Worm (Caenorhabditis elegans): ENCODE measurements around the gene T03F7.7.

Gene T03F7.7

ce11 chrV:11279564-11279963, 31.7 kb upstream of the T03F7.7 start (continued):
- TF ChIP-seq K11D2.4 (GFP tag; IDR thresholded peaks at IDR 0.05) (no peak), repo-1 (tag; optimal IDR thresholded peaks at IDR 0.05) (no peak), F57A8.1 (GFP tag; optimal IDR thresholded peaks at IDR 0.05) (no peak), ceh-58 (GFP tag; IDR thresholded peaks at IDR 0.05) (no peak), madf-8 (GFP tag; conservative IDR thresholded peaks at IDR 0.05) (peak; percentile 81), snpc-4 (GFP tag; optimal IDR thresholded peaks at IDR 0.05) (no peak), snpc-4 (tag; optimal IDR thresholded peaks at IDR 0.05) (peak in 1 of 4 experiments; percentile 47), egrh-3 (GFP tag; IDR thresholded peaks at IDR 0.05) (no peak), dox-1 (GFP tag; IDR thresholded peaks at IDR 0.05) (no peak), F23B12.7 (tag; optimal IDR thresholded peaks at IDR 0.05; ENCODE audit: insufficient read depth) (no peak), lsl-1 (GFP tag; optimal IDR thresholded peaks at IDR 0.05) (peak; percentile 93), aptf-2 (GFP tag; conservative IDR thresholded peaks at IDR 0.05) (no peak), ceh-91 (GFP tag; IDR thresholded peaks at IDR 0.05) (peak; percentile 45; the same call in 1 of the 2 replicates), bed-2 (GFP tag; IDR thresholded peaks at IDR 0.05) (no peak), nfya-2 (GFP tag; IDR thresholded peaks at IDR 0.05) (no peak), egl-44 (GFP tag; IDR thresholded peaks at IDR 0.05) (no peak), ztf-28 (GFP tag; IDR thresholded peaks at IDR 0.05) (no peak), tbx-9 (tag; optimal IDR thresholded peaks at IDR 0.05; ENCODE audit: borderline replicate concordance) (no peak), dpff-1 (tag; optimal IDR thresholded peaks at IDR 0.05) (no peak), hmg-20 (GFP tag; IDR thresholded peaks at IDR 0.05) (no peak), lin-54 (GFP tag; optimal IDR thresholded peaks at IDR 0.05) (peak; percentile 78), akir-1 (GFP tag; optimal IDR thresholded peaks at IDR 0.05) (no peak), nfya-1 (tag; optimal IDR thresholded peaks at IDR 0.05; ENCODE audit: borderline replicate concordance, insufficient read depth) (no peak), Y67H2A.10 (GFP tag; conservative IDR thresholded peaks at IDR 0.05) (no peak), fkh-3 (tag; optimal IDR thresholded peaks at IDR 0.05) (no peak), hlh-26 (GFP tag; conservative IDR thresholded peaks at IDR 0.05) (no peak), lin-40 (tag; optimal IDR thresholded peaks at IDR 0.05) (no peak), pbrm-1 (GFP tag; IDR thresholded peaks at IDR 0.05) (no peak), dpl-1 (GFP tag; optimal IDR thresholded peaks at IDR 0.05) (no peak), mxl-1 (tag; optimal IDR thresholded peaks at IDR 0.05) (no peak), hsf-1 (GFP tag; IDR thresholded peaks at IDR 0.05) (no peak), ceh-100 (GFP tag; IDR thresholded peaks at IDR 0.05) (no peak), ztf-26 (tag; optimal IDR thresholded peaks at IDR 0.05) (no peak)

- no peak for TF ChIP-seq chd-7 (tag; optimal IDR thresholded peaks at IDR 0.05)
- TF ChIP-seq let-526 (GFP tag; IDR thresholded peaks at IDR 0.05) = no peak
- TF ChIP-seq hrde-1 (tag; optimal IDR thresholded peaks at IDR 0.05; ENCODE audit: borderline replicate concordance) = no peak
- TF ChIP-seq lin-40 (tag; optimal IDR thresholded peaks at IDR 0.05) = no peak
- TF ChIP-seq attf-3 (GFP tag; conservative IDR thresholded peaks at IDR 0.05) = no peak
- no peak for TF ChIP-seq nhr-120 (GFP tag; IDR thresholded peaks at IDR 0.05)
- TF ChIP-seq sea-2 (GFP tag; IDR thresholded peaks at IDR 0.05) = no peak
- TF ChIP-seq tbx-9 (tag; optimal IDR thresholded peaks at IDR 0.05; ENCODE audit: borderline replicate concordance) = no peak
- TF ChIP-seq snpc-4 (GFP tag; optimal IDR thresholded peaks at IDR 0.05) = no peak
- TF ChIP-seq snpc-4 (tag; optimal IDR thresholded peaks at IDR 0.05) = no peak
- no peak for TF ChIP-seq snpc-3.4 (tag; optimal IDR thresholded peaks at IDR 0.05)
- no peak for TF ChIP-seq hmg-1.2 (GFP tag; IDR thresholded peaks at IDR 0.05)
- TF ChIP-seq egl-44 (GFP tag; IDR thresholded peaks at IDR 0.05) = no peak
Observed at ce11 chrV:11281414-11282209, 29.6 kb upstream of the T03F7.7 start.

Measured in whole organism, young adult.